Fruit fly (Drosophila melanogaster): ENCODE measurements around the gene CG1824.

DNA sequence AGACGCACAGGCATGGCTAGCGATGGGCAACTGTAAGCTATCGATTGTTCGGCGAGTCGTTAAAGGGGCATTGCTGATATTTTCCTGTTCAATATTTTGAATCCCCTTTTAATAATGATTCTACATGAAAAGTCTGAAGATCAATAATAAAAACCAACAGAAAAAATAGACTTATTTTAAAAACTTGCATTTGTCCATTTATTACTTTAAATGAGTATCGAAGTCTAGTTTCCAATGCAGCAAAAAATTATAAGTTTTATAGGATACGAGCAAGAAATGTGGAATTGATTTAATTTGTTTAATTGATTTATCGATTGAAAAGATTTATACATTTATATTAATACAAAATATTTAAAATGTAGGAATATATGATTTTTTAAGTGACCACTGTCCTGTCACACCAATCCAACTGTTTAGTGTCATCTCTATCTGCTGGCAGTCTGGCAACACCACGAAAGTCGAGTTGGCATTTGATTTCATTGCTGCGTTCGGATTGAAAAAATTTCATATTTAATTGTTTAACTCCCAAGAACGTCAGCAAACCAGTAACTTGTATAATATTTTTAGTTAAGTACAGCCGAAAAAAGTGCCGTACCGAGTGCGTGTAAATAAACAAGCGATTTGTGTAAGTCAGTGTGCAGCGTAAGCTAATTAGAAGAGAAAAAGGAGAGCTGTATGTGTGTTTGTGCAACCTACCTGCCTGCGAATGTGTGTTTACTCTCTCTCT is at the start of gene CG1824, which contains the start of gene Sec16:
- TF ChIP-seq Hr96 (GFP tag; optimal IDR thresholded peaks at IDR 0.05) = no peak
- peak; percentile 45 for TF ChIP-seq CG1620 (GFP tag; optimal IDR thresholded peaks at IDR 0.05)
- TF ChIP-seq toe (GFP tag; optimal IDR thresholded peaks at IDR 0.05) = peak; percentile 66
- TF ChIP-seq CG5204 (GFP tag; optimal IDR thresholded peaks at IDR 0.05) = no peak
- TF ChIP-seq CG7045 (GFP tag; optimal IDR thresholded peaks at IDR 0.05) = peak; percentile 15
- no peak for TF ChIP-seq kay (GFP tag; ENCODE audit: borderline replicate concordance)
- peak; percentile 68 for TF ChIP-seq tj (GFP tag; optimal IDR thresholded peaks at IDR 0.05)
- TF ChIP-seq cnc (optimal IDR thresholded peaks at IDR 0.05) = no peak
- TF ChIP-seq CG12768 (GFP tag; optimal IDR thresholded peaks at IDR 0.05) = no peak

All from whole organism, adult.